Worm (Caenorhabditis elegans): Measurements from ENCODE around the gene C35B1.2.

ce11 chrIV:4120263-4120662 lies 34.3 kb downstream of the C35B1.2 start, which contains the start of gene F49F1.5:
- TF ChIP-seq ref-2 (tag; optimal IDR thresholded peaks at IDR 0.05) = no peak
- TF ChIP-seq dve-1 (tag; optimal IDR thresholded peaks at IDR 0.05) = no peak
- no peak for TF ChIP-seq pat-9 (tag; optimal IDR thresholded peaks at IDR 0.05)
- TF ChIP-seq unc-55 (GFP tag; optimal IDR thresholded peaks at IDR 0.05) = no peak
- TF ChIP-seq pha-2 (tag; optimal IDR thresholded peaks at IDR 0.05) = no peak
- no peak for TF ChIP-seq unc-3 (GFP tag; conservative IDR thresholded peaks at IDR 0.05)
- no peak for TF ChIP-seq unc-3 (tag; optimal IDR thresholded peaks at IDR 0.05)
